Worm (Caenorhabditis elegans) whole organism, L2 larva: Measurements from ENCODE around the gene C26F1.1.

Source experiments
- C34F6.9 ChIP-seq: fragments of 150-350 bp; optimal IDR thresholded peaks from 2 replicates; lab custom pipeline; 2014; ENCODE audit warnings: missing biosample characterization, missing genetic modification characterization
- F13H6.1 ChIP-seq: sonication (generic microtip); optimal IDR thresholded peaks from 2 replicates; lab custom pipeline; 2016; ENCODE audit warnings: missing genetic modification characterization, missing compliant biosample characterization
- R02D3.7 ChIP-seq: fragments of 150-350 bp; optimal IDR thresholded peaks from 2 replicates; lab custom pipeline; 2014; ENCODE audit warnings: missing biosample characterization, missing genetic modification characterization
- Y55F3AM.14 ChIP-seq: fragments of 200-800 bp; sonication (Bioruptor generic); optimal IDR thresholded peaks from 2 replicates; lab custom pipeline; 2018; ENCODE audit warnings: mild to moderate bottlenecking, missing genetic modification characterization, missing compliant biosample characterization
- ZK546.5 ChIP-seq: sonication (generic microtip); optimal IDR thresholded peaks from 2 replicates; lab custom pipeline; 2017; ENCODE audit warnings: missing biosample characterization, missing genetic modification characterization
- alr-1 ChIP-seq: fragments of 150-350 bp; optimal IDR thresholded peaks from 2 replicates; lab custom pipeline; 2014; ENCODE audit warnings: missing biosample characterization, missing genetic modification characterization
- ama-1 ChIP-seq: fragments of 150-350 bp; optimal IDR thresholded peaks from 2 replicates; lab custom pipeline; 2018; ENCODE audit warnings: inconsistent platforms
- blmp-1 ChIP-seq: sonication (generic microtip); optimal IDR thresholded peaks from 2 replicates; lab custom pipeline; 2017; ENCODE audit warnings: missing genetic modification characterization, mild to moderate bottlenecking, missing compliant biosample characterization, antibody characterized with exemption, moderate library complexity; ENCODE audit not compliant: insufficient read depth
- ceh-16 ChIP-seq: fragments of 150-350 bp; optimal IDR thresholded peaks from 2 replicates; lab custom pipeline; 2014; ENCODE audit warnings: missing biosample characterization, missing genetic modification characterization
- crh-2 ChIP-seq: sonication (generic microtip); optimal IDR thresholded peaks from 2 replicates; lab custom pipeline; 2017; ENCODE audit warnings: missing biosample characterization, missing genetic modification characterization
- dmd-4 ChIP-seq: sonication (generic microtip); optimal IDR thresholded peaks from 2 replicates; lab custom pipeline; 2017; ENCODE audit warnings: missing biosample characterization, missing genetic modification characterization
- egl-27 ChIP-seq: sonication (generic microtip); optimal IDR thresholded peaks from 3 replicates; lab custom pipeline; 2017; ENCODE audit warnings: missing biosample characterization, missing genetic modification reagents, missing genetic modification characterization
- elt-1 ChIP-seq: fragments of 150-350 bp; optimal IDR thresholded peaks from 2 replicates; lab custom pipeline; 2014; ENCODE audit warnings: missing biosample characterization, missing genetic modification characterization
- elt-3 ChIP-seq: sonication (generic microtip); optimal IDR thresholded peaks from 2 replicates; lab custom pipeline; 2017; ENCODE audit warnings: missing biosample characterization, missing genetic modification characterization
- fos-1 ChIP-seq: fragments of 150-350 bp; optimal IDR thresholded peaks from 2 replicates; lab custom pipeline; 2014; ENCODE audit warnings: missing biosample characterization, missing genetic modification characterization
- gmeb-1 ChIP-seq: fragments of 150-350 bp; optimal IDR thresholded peaks from 2 replicates; lab custom pipeline; 2014; ENCODE audit warnings: missing biosample characterization, missing genetic modification characterization
- lin-11 ChIP-seq: fragments of 150-350 bp; sonication (generic microtip); optimal IDR thresholded peaks from 2 replicates; lab custom pipeline; 2014; ENCODE audit warnings: missing biosample characterization, missing genetic modification characterization, inconsistent platforms, mixed read lengths
- lin-13 ChIP-seq: fragments of 150-350 bp; optimal IDR thresholded peaks from 2 replicates; lab custom pipeline; 2014; ENCODE audit warnings: missing biosample characterization, missing genetic modification reagents, missing genetic modification characterization
- lsy-2 ChIP-seq, 2 experiments: fragments of 150-350 bp in 1 of 2; sonication (generic microtip) in 1 of 2; optimal IDR thresholded peaks; 2 replicates each; lab custom pipeline; 2014 to 2017; ENCODE audit warnings: missing biosample characterization in 2 of 2, missing genetic modification characterization in 2 of 2
- mab-5 ChIP-seq: fragments of 150-350 bp; optimal IDR thresholded peaks from 2 replicates; lab custom pipeline; 2014; ENCODE audit warnings: missing biosample characterization, missing genetic modification characterization
- mbf-1 ChIP-seq: sonication (generic microtip); optimal IDR thresholded peaks from 2 replicates; lab custom pipeline; 2017; ENCODE audit warnings: missing biosample characterization, missing genetic modification characterization
- mdl-1 ChIP-seq, 2 experiments: fragments of 150-350 bp in 1 of 2; sonication (generic microtip) in 1 of 2; optimal IDR thresholded peaks; 2 replicates each; lab custom pipeline; 2017; ENCODE audit warnings: missing biosample characterization in 2 of 2, missing genetic modification characterization in 2 of 2
- nhr-11 ChIP-seq: fragments of 150-350 bp; optimal IDR thresholded peaks from 2 replicates; lab custom pipeline; 2014; ENCODE audit warnings: missing biosample characterization, missing genetic modification characterization
- nhr-12 ChIP-seq: fragments of 150-350 bp; optimal IDR thresholded peaks from 2 replicates; lab custom pipeline; 2014; ENCODE audit warnings: missing biosample characterization, missing genetic modification characterization
- nhr-129 ChIP-seq: fragments of 150-350 bp; optimal IDR thresholded peaks from 2 replicates; lab custom pipeline; 2014; ENCODE audit warnings: missing biosample characterization, missing genetic modification characterization
- nhr-21 ChIP-seq: fragments of 150-350 bp; optimal IDR thresholded peaks from 2 replicates; lab custom pipeline; 2014; ENCODE audit warnings: missing biosample characterization, missing genetic modification characterization
- nhr-23 ChIP-seq: fragments of 150-350 bp; optimal IDR thresholded peaks from 2 replicates; lab custom pipeline; 2014; ENCODE audit warnings: missing biosample characterization, missing genetic modification reagents, missing genetic modification characterization
- nhr-237 ChIP-seq: fragments of 150-350 bp; optimal IDR thresholded peaks from 2 replicates; lab custom pipeline; 2014; ENCODE audit warnings: missing biosample characterization, missing genetic modification characterization
- nhr-25 ChIP-seq: fragments of 150-350 bp; sonication (generic microtip); optimal IDR thresholded peaks from 3 replicates; lab custom pipeline; 2014; ENCODE audit warnings: missing biosample characterization, missing genetic modification characterization
- nhr-6 ChIP-seq: fragments of 150-350 bp; optimal IDR thresholded peaks from 2 replicates; lab custom pipeline; 2014; ENCODE audit warnings: missing biosample characterization, missing genetic modification characterization
- nhr-77 ChIP-seq: fragments of 150-350 bp; optimal IDR thresholded peaks from 2 replicates; lab custom pipeline; 2014; ENCODE audit warnings: missing biosample characterization, missing genetic modification characterization
- peb-1 ChIP-seq: fragments of 150-350 bp; optimal IDR thresholded peaks from 2 replicates; lab custom pipeline; 2014; ENCODE audit warnings: missing biosample characterization, missing genetic modification characterization
- sem-4 ChIP-seq: fragments of 150-350 bp; optimal IDR thresholded peaks from 2 replicates; lab custom pipeline; 2014; ENCODE audit warnings: missing biosample characterization, missing genetic modification reagents, missing genetic modification characterization
- skn-1 ChIP-seq: sonication (generic microtip); optimal IDR thresholded peaks from 2 replicates; lab custom pipeline; 2017; ENCODE audit warnings: missing biosample characterization, missing genetic modification characterization
- sma-3 ChIP-seq: sonication (generic microtip); optimal IDR thresholded peaks from 2 replicates; lab custom pipeline; 2016; ENCODE audit warnings: missing genetic modification reagents, missing genetic modification characterization, missing compliant biosample characterization
- sma-9 ChIP-seq, 2 experiments: fragments of 150-350 bp in 1 of 2; sonication (generic microtip) in 1 of 2; optimal IDR thresholded peaks; 2 replicates each; lab custom pipeline; 2014 to 2016; ENCODE audit warnings: missing genetic modification characterization in 2 of 2, mild to moderate bottlenecking in 1 of 2, missing biosample characterization in 1 of 2, missing compliant biosample characterization in 1 of 2, missing genetic modification reagents in 1 of 2, moderate library complexity in 1 of 2
- snpc-4 ChIP-seq: fragments of 150-350 bp; optimal IDR thresholded peaks from 2 replicates; lab custom pipeline; 2014; ENCODE audit warnings: missing biosample characterization, missing genetic modification characterization
- unc-39 ChIP-seq: fragments of 150-350 bp; optimal IDR thresholded peaks from 2 replicates; lab custom pipeline; 2014; ENCODE audit warnings: missing biosample characterization, missing genetic modification characterization
- unc-55 ChIP-seq: fragments of 150-350 bp; sonication (generic microtip); optimal IDR thresholded peaks from 3 replicates; lab custom pipeline; 2014; ENCODE audit warnings: missing biosample characterization, missing genetic modification reagents, missing genetic modification characterization
- zag-1 ChIP-seq: fragments of 150-350 bp; optimal IDR thresholded peaks from 2 replicates; lab custom pipeline; 2014; ENCODE audit warnings: missing biosample characterization, missing genetic modification characterization
- ztf-1 ChIP-seq: fragments of 200-800 bp; sonication (Bioruptor generic); conservative IDR thresholded peaks from 2 replicates; pipeline ENCODE4 v1.3.6; 2022; ENCODE audit warnings: missing genetic modification characterization, missing compliant biosample characterization
- ztf-11 ChIP-seq: sonication (generic microtip); optimal IDR thresholded peaks from 2 replicates; lab custom pipeline; 2017; ENCODE audit warnings: missing biosample characterization, missing genetic modification characterization
- ztf-4 ChIP-seq: fragments of 150-350 bp; optimal IDR thresholded peaks from 2 replicates; lab custom pipeline; 2014; ENCODE audit warnings: missing biosample characterization, missing genetic modification characterization

C26F1.1 gene

ce11 chrV:7793067-7793466, 7.8 kb downstream of the C26F1.1 start, which contains the start of gene flp-21:
TSS of gene flp-21 (plus strand) at chrV:7793367.
- no peak for TF ChIP-seq nhr-23 (tag; lab: Kevin White, UChicago)
- TF ChIP-seq zag-1 (tag; lab: Kevin White, UChicago): no peak
- no peak for TF ChIP-seq unc-55

ce11 chrV:7798079-7798478, 12.9 kb downstream of the C26F1.1 start, which contains the start of gene ZK742.7:
TSS of gene ZK742.7 (plus strand) at chrV:7798379.
- no peak for TF ChIP-seq crh-2 (tag; lab: Kevin White, UChicago)
- TF ChIP-seq nhr-237 (tag; lab: Kevin White, UChicago): no peak
- no peak for TF ChIP-seq lin-11 (tag; lab: Kevin White, UChicago)
- no peak for TF ChIP-seq sem-4
- no peak for TF ChIP-seq F13H6.1
- no peak for TF ChIP-seq dmd-4 (tag; lab: Kevin White, UChicago)
- no peak for TF ChIP-seq lin-13 (GFP tag; lab: Kevin White, UChicago)
- TF ChIP-seq lsy-2 (tag; optimal IDR thresholded peaks at IDR 0.05; lab: Kevin White, UChicago): no peak
- TF ChIP-seq nhr-25 (tag; lab: Kevin White, UChicago): no peak
- no peak for TF ChIP-seq Y55F3AM.14 (GFP tag; lab: Kevin White, UChicago)
- TF ChIP-seq nhr-11: no peak
- no peak for TF ChIP-seq elt-3 (tag; lab: Kevin White, UChicago)
- no peak for TF ChIP-seq blmp-1 (tag; lab: Kevin White, UChicago)
- TF ChIP-seq snpc-4 (tag; lab: Kevin White, UChicago): no peak
- TF ChIP-seq sma-3 (GFP tag; lab: Kevin White, UChicago): no peak

DNA sequence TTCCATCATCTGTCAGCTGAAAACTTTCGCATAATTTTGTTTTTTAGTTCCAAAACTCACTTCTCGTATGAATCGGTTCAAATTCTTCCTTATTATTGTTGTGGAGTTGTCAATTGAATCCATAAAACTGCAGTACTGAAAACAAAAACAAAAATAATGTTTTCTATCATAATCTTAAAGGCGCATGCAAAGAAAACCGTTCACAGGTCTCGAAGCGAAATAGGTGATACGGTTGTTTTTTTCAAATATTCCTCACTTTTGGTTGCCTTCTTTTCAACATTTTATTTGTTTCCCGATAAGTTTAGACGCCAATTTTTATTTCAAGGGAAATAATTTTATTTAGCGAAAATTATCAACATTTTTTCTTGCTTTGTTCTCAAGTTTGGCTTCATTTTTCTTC, 18.3 kb downstream of the C26F1.1 start:
- TF ChIP-seq sma-9 (GFP tag; optimal IDR thresholded peaks at IDR 0.05; lab: Kevin White, UChicago) (no peak), sma-9 (tag; optimal IDR thresholded peaks at IDR 0.05; lab: Kevin White, UChicago) (no peak), ZK546.5 (no peak), nhr-21 (tag; lab: Kevin White, UChicago) (no peak), mab-5 (tag; lab: Kevin White, UChicago) (no peak), ztf-11 (tag; lab: Kevin White, UChicago) (no peak), nhr-12 (no peak), nhr-77 (tag; lab: Kevin White, UChicago) (no peak), fos-1 (tag; lab: Kevin White, UChicago) (no peak), lin-13 (GFP tag; lab: Kevin White, UChicago) (no peak), elt-3 (tag; lab: Kevin White, UChicago) (no peak), unc-55 (no peak), nhr-25 (tag; lab: Kevin White, UChicago) (no peak), blmp-1 (tag; lab: Kevin White, UChicago) (no peak), peb-1 (tag; lab: Kevin White, UChicago) (no peak), gmeb-1 (tag; lab: Kevin White, UChicago) (no peak), alr-1 (no peak), nhr-237 (tag; lab: Kevin White, UChicago) (no peak), C34F6.9 (tag; lab: Kevin White, UChicago) (no peak), unc-39 (no peak), mdl-1 (tag; optimal IDR thresholded peaks at IDR 0.05; lab: Kevin White, UChicago) (no peak)

DNA sequence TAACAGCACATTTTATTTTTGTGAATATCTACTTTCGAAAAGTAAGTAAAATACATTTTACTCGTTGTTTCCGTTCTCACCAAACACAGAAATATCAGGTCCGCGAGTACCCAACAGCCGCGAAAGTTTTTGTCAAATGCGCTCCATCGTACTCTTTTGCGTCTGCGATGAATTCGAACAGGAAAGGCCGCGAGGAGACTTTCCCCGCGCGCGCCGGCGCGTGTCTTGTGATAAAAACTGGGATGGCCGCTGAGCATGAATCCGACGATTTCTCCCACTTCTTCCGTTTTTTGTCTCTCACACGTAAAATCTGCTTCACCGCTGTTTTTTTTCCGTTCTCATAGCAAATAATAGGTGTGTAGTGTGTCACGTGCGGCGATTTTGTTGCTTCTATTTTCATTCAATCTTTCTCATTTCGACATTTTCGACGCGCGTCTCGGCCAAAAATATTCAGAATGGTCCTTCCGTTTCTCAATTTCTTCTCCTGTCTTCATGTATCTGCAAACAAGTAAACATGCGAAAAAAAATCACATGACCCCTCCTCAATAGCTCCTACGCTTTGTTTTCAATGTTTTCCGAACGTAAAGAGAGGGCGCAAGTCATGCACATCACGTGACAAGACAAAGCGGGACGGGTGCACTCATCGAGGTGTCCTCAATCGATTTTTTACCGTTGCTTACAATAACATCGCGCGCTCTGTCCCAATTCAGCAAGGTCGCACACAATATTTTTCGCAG, 19.0 kb downstream of the C26F1.1 start, which contains the start of gene uvs-1:
TSS of gene uvs-1 (minus strand) at position 145 of the 737 bp plus-strand sequence.
- no peak for TF ChIP-seq mbf-1
- TF ChIP-seq R02D3.7 (tag; lab: Kevin White, UChicago): no peak
- peak; percentile 45 for TF ChIP-seq fos-1 (tag; lab: Kevin White, UChicago)
- TF ChIP-seq lsy-2 (tag; optimal IDR thresholded peaks at IDR 0.05; lab: Kevin White, UChicago): peak in 1 of 2 experiments; percentile 19
- TF ChIP-seq ceh-16 (tag; lab: Kevin White, UChicago): no peak
- TF ChIP-seq ztf-1 (GFP tag; lab: Robert Waterston, UW): no peak
- no peak for TF ChIP-seq alr-1
- TF ChIP-seq elt-3 (tag; lab: Kevin White, UChicago): no peak
- TF ChIP-seq elt-1: no peak
- peak; percentile 68 for TF ChIP-seq C34F6.9 (tag; lab: Kevin White, UChicago)
- no peak for TF ChIP-seq sem-4
- TF ChIP-seq nhr-6 (tag; lab: Kevin White, UChicago): no peak
- no peak for TF ChIP-seq mdl-1 (tag; optimal IDR thresholded peaks at IDR 0.05; lab: Kevin White, UChicago)
- no peak for TF ChIP-seq nhr-21 (tag; lab: Kevin White, UChicago)
- TF ChIP-seq sma-9 (GFP tag; optimal IDR thresholded peaks at IDR 0.05; lab: Kevin White, UChicago): peak; percentile 18
- no peak for TF ChIP-seq sma-9 (tag; optimal IDR thresholded peaks at IDR 0.05; lab: Kevin White, UChicago)
- peak; percentile 6 for TF ChIP-seq gmeb-1 (tag; lab: Kevin White, UChicago)
- TF ChIP-seq nhr-25 (tag; lab: Kevin White, UChicago): peak; percentile 23
- TF ChIP-seq snpc-4 (tag; lab: Kevin White, UChicago): no peak
- no peak for TF ChIP-seq F13H6.1
- no peak for TF ChIP-seq egl-27 (tag; lab: Kevin White, UChicago)
- TF ChIP-seq sma-3 (GFP tag; lab: Kevin White, UChicago): peak; percentile 37
- TF ChIP-seq ama-1 (lab: Kevin White, UChicago): no peak
- TF ChIP-seq unc-55: peak; percentile 69
- TF ChIP-seq nhr-129 (tag; lab: Kevin White, UChicago): peak; percentile 73
- no peak for TF ChIP-seq Y55F3AM.14 (GFP tag; lab: Kevin White, UChicago)
- no peak for TF ChIP-seq skn-1 (tag; lab: Kevin White, UChicago)
- no peak for TF ChIP-seq ztf-4
- no peak for TF ChIP-seq nhr-237 (tag; lab: Kevin White, UChicago)
- TF ChIP-seq mab-5 (tag; lab: Kevin White, UChicago): no peak
- TF ChIP-seq crh-2 (tag; lab: Kevin White, UChicago): peak; percentile 29
- no peak for TF ChIP-seq nhr-77 (tag; lab: Kevin White, UChicago)
